Worm (Caenorhabditis elegans): Measurements from ENCODE around the gene C06C3.4.

C06C3.4 gene

DNA sequence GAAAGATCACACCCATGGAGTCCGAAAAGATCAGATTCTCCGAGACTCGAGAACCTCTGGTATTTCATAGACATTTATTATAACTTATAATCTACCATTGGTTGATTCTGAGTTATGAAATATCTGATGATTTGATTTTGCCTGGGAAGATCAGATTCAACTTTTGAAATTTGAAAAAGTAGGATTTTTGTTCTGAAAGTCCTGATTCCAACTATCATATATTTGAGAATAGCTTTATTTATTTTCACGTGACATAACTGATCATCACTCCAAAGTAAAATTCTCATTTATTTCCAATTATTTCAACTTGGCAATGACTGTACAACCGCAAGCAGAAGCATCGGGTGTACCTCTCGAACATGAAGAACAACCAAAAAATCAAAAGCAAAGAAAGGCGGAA, 26.7 kb downstream of the C06C3.4 start, which contains the start of gene Y51B9A.7:
Gene Y51B9A.7 (plus strand): TSS at position 301 of the 400 bp plus-strand sequence.
- TF ChIP-seq dao-5 (tag; optimal IDR thresholded peaks at IDR 0.05) (no peak), W03F9.2 (tag; optimal IDR thresholded peaks at IDR 0.05) (no peak)

DNA sequence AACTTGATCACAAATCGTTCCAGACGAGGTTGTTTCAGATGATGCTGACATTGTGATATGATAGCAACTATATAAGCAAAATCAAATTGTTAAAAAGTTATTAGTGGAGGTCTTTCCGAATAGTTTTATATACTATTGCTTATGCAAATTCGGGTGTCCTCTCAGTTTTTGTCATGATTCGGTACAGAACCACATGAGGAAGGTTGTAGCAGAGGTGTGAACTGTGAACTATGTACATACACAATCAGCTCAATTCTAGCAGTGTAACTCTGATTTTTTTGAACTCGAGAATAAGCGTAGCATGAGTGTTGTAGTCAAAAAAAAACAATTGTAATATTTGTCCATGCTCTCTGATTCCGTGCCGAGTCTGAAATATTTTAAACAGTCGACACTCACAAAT, 30.0 kb downstream of the C06C3.4 start, which contains the start of gene Y51B9A.6:
Gene Y51B9A.6 (minus strand): TSS at position 101 of the 400 bp plus-strand sequence.
- TF ChIP-seq him-1 (tag; optimal IDR thresholded peaks at IDR 0.05) (no peak), dao-5 (tag; optimal IDR thresholded peaks at IDR 0.05) (no peak), W03F9.2 (tag; optimal IDR thresholded peaks at IDR 0.05) (no peak)

DNA sequence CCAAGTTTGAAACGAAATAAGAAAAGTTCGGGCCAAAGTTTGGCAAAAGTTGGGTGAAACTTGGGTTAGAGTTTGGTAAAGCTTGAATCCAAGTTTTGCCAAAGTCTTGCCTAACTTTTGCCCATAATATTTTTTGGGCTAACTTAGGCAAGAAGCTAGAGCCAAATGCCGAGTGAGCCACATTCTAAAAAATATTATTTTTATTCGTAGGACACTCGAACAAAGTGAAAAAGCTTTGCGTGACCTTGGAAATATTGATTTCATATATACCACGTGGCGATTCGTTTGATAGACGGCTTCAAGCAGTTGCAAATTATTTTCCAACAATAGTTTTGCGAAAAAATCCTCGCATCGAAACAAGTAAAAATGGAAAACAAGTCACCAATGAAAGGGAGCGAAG, 30.8 kb downstream of the C06C3.4 start, which contains the start of gene Y51B9A.5:
Gene Y51B9A.5 (plus strand): TSS at position 301 of the 400 bp plus-strand sequence.
- TF ChIP-seq him-1 (tag; optimal IDR thresholded peaks at IDR 0.05) (no peak), dao-5 (tag; optimal IDR thresholded peaks at IDR 0.05) (no peak), W03F9.2 (tag; optimal IDR thresholded peaks at IDR 0.05) (no peak)

DNA sequence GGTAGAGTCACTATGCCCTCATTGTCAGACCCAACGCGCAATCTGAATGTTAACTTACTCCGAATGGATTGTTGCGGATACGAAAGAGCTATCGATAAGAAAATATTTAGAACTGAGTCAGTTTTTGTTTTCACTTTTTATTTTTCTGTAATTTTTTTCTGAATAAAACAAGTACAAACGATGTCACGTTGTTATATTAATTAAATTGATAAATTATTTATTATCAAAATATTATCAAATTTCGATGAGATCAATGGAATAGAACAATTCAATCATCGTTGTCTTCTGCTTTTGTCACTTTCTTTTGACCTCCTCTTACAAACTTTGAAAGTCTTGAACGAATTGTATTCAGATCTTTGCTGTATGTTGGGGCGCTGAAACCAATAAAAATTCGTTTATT, 33.9 kb downstream of the C06C3.4 start, which contains the start of gene mpz-6:
Gene mpz-6 (minus strand): TSS at position 101 of the 400 bp plus-strand sequence.
- TF ChIP-seq dao-5 (tag; optimal IDR thresholded peaks at IDR 0.05) (no peak), W03F9.2 (tag; optimal IDR thresholded peaks at IDR 0.05) (no peak), him-1 (tag; optimal IDR thresholded peaks at IDR 0.05) (no peak)

ce11 chrII:9407469-9407868, 34.4 kb downstream of the C06C3.4 start, which contains the start of gene arrd-2:
Gene arrd-2, plus strand, starts transcription at chrII:9407769.
- TF ChIP-seq W03F9.2 (tag; optimal IDR thresholded peaks at IDR 0.05), result no peak
- no peak for TF ChIP-seq him-1 (tag; optimal IDR thresholded peaks at IDR 0.05)
- no peak for TF ChIP-seq dao-5 (tag; optimal IDR thresholded peaks at IDR 0.05)

DNA sequence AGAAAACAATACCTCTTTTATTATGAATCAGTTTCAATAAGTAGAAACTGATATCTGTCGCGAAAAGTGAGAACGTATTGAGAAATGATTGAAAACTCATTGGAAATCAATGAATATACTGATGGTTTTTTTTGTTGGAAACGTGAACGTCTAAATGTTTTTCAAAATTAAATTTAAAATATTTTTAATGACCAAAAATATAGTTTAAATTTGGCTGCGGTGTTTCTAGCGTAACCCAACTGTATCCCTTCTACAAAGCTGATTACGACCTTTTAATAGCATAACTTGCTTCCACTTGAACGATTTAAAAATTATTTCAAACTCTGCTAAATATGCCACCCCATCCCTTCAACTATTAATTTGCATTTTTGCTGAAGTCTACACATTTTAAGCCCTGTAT, 38.4 kb downstream of the C06C3.4 start, which contains the start of gene M176.9:
Gene M176.9 (minus strand): TSS at position 101 of the 400 bp plus-strand sequence.
- no peak for TF ChIP-seq him-1 (tag; optimal IDR thresholded peaks at IDR 0.05)
- TF ChIP-seq dao-5 (tag; optimal IDR thresholded peaks at IDR 0.05), result no peak
- TF ChIP-seq W03F9.2 (tag; optimal IDR thresholded peaks at IDR 0.05), result no peak

ce11 chrII:9412086-9412608, 39.1 kb downstream of the C06C3.4 start, which contains the start of gene arrd-3:
Gene arrd-3, plus strand, starts transcription at chrII:9412558.
- no peak for TF ChIP-seq him-1 (tag; optimal IDR thresholded peaks at IDR 0.05)
- no peak for TF ChIP-seq W03F9.2 (tag; optimal IDR thresholded peaks at IDR 0.05)
- TF ChIP-seq dao-5 (tag; optimal IDR thresholded peaks at IDR 0.05), result no peak

ce11 chrII:9416381-9417276, 43.5 kb downstream of the C06C3.4 start, which contains the start of the genes gss-1 and chch-3:
Gene gss-1, minus strand, starts transcription at chrII:9416431.
Gene chch-3, plus strand, starts transcription at chrII:9417013.
- TF ChIP-seq W03F9.2 (tag; optimal IDR thresholded peaks at IDR 0.05) (peak; percentile 81), dao-5 (tag; optimal IDR thresholded peaks at IDR 0.05) (no peak)

- TF ChIP-seq dao-5 (tag; optimal IDR thresholded peaks at IDR 0.05), result no peak
- TF ChIP-seq W03F9.2 (tag; optimal IDR thresholded peaks at IDR 0.05), result no peak
- TF ChIP-seq him-1 (tag; optimal IDR thresholded peaks at IDR 0.05), result no peak
Observed at ce11 chrII:9418065-9418567, 45.0 kb downstream of the C06C3.4 start, which contains the start of the genes M176.4 and M176.16. Gene M176.4, plus strand, starts transcription at chrII:9418365. Gene M176.16, plus strand, starts transcription at chrII:9418517.

- TF ChIP-seq him-1 (tag; optimal IDR thresholded peaks at IDR 0.05) (no peak), W03F9.2 (tag; optimal IDR thresholded peaks at IDR 0.05) (no peak), dao-5 (tag; optimal IDR thresholded peaks at IDR 0.05) (no peak)
Observed at ce11 chrII:9418843-9419532, 45.9 kb downstream of the C06C3.4 start.

DNA sequence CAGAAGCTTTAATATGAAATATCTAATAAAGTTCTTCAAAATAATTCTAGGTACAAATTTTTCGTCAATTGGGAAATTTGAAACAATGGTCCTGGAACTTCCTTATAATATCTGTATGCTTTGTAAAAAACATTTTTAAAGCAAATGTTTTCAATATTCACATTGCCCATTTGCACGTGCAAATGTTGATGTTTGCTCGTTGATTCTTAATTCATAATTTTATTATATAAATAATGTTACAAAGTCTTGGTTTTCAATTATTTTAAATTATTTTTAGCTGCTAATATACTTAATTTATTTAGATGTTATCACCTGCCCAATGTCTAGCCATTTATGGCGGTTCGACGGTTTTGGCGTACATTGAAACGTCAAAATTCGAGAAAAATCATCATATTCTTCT, 48.9 kb downstream of the C06C3.4 start, which contains the start of gene M176.11:
Gene M176.11 (plus strand): TSS at position 301 of the 400 bp plus-strand sequence.
- TF ChIP-seq W03F9.2 (tag; optimal IDR thresholded peaks at IDR 0.05) (no peak), him-1 (tag; optimal IDR thresholded peaks at IDR 0.05) (no peak), dao-5 (tag; optimal IDR thresholded peaks at IDR 0.05) (no peak)
